Fruit fly (Drosophila melanogaster) whole organism, embryonic: ENCODE data around the gene CG32026.

Experiments used
- Atf3 ChIP-seq: fragments of 200-800 bp; sonication (Bioruptor generic); optimal IDR thresholded peaks from 3 replicates; lab custom pipeline; 2016; ENCODE audit warnings: missing biosample characterization, missing genetic modification characterization
- CG11085 ChIP-seq: fragments of 200-800 bp; sonication (Bioruptor generic); IDR thresholded peaks from 2 replicates; pipeline ENCODE4 v1.3.6; 2022; ENCODE audit warnings: missing biosample characterization, missing genetic modification characterization
- CG1233 ChIP-seq: fragments of 200-800 bp; sonication (Bioruptor generic); optimal IDR thresholded peaks from 4 replicates; lab custom pipeline; 2018; ENCODE audit warnings: missing biosample characterization, mild to moderate bottlenecking, missing genetic modification characterization
- CG12769 ChIP-seq: fragments of 200-800 bp; sonication (Bioruptor generic); optimal IDR thresholded peaks from 2 replicates; lab custom pipeline; 2019; ENCODE audit warnings: missing biosample characterization, mild to moderate bottlenecking, missing genetic modification characterization, moderate library complexity
- CG13624 ChIP-seq: fragments of 200-800 bp; sonication (Bioruptor generic); optimal IDR thresholded peaks from 2 replicates; lab custom pipeline; 2016; ENCODE audit warnings: missing biosample characterization, missing genetic modification characterization
- CG13894 ChIP-seq: fragments of 200-800 bp; sonication (Bioruptor generic); optimal IDR thresholded peaks from 3 replicates; lab custom pipeline; 2018; ENCODE audit warnings: missing biosample characterization, mild to moderate bottlenecking, missing genetic modification characterization, moderate library complexity
- CG15696 ChIP-seq: fragments of 200-800 bp; sonication (Bioruptor generic); optimal IDR thresholded peaks from 2 replicates; lab custom pipeline; 2019; ENCODE audit warnings: missing biosample characterization, mild to moderate bottlenecking, missing genetic modification characterization, moderate library complexity
- CG17612 ChIP-seq: fragments of 200-800 bp; sonication (Bioruptor generic); IDR thresholded peaks from 2 replicates; pipeline ENCODE4 v1.3.6; 2022; ENCODE audit warnings: missing biosample characterization, missing genetic modification characterization
- CG30403 ChIP-seq: fragments of 200-800 bp; sonication (Bioruptor generic); optimal IDR thresholded peaks from 3 replicates; lab custom pipeline; 2016; ENCODE audit warnings: missing biosample characterization, missing genetic modification characterization
- CG4360 ChIP-seq: fragments of 200-800 bp; sonication (Bioruptor generic); IDR thresholded peaks from 2 replicates; pipeline ENCODE4 v1.3.6; 2022; ENCODE audit warnings: missing biosample characterization, missing genetic modification characterization
- CG5245 ChIP-seq: fragments of 200-800 bp; sonication (Bioruptor generic); optimal IDR thresholded peaks from 3 replicates; lab custom pipeline; 2016; ENCODE audit warnings: missing biosample characterization, missing genetic modification characterization
- CG7556 ChIP-seq: fragments of 200-800 bp; sonication (Bioruptor generic); optimal IDR thresholded peaks from 2 replicates; lab custom pipeline; 2017; ENCODE audit warnings: missing biosample characterization, mild to moderate bottlenecking, missing genetic modification characterization
- D ChIP-seq, 2 experiments: fragments of 200-800 bp in 1 of 2; fragments of >200 bp in 1 of 2; sonication (Bioruptor generic) in 1 of 2; optimal IDR thresholded peaks; 2 replicates in 1 of 2; 3 replicates in 1 of 2; lab custom pipeline; 2017; ENCODE audit warnings: mild to moderate bottlenecking in 1 of 2, missing biosample characterization in 1 of 2, missing genetic modification characterization in 1 of 2, missing genetic modification reagents in 1 of 2
- Dek ChIP-seq: fragments of 200-800 bp; sonication (Bioruptor generic); optimal IDR thresholded peaks from 3 replicates; lab custom pipeline; 2019; ENCODE audit warnings: missing biosample characterization, mild to moderate bottlenecking, missing genetic modification characterization, moderate library complexity
- Eip74EF ChIP-seq, 2 experiments: fragments of 200-800 bp in 1 of 2; fragments of >200 bp in 1 of 2; sonication (Bioruptor generic) in 1 of 2; optimal IDR thresholded peaks; 2 replicates each; lab custom pipeline; 2017 to 2019; ENCODE audit warnings: missing biosample characterization in 2 of 2, missing genetic modification characterization in 2 of 2, mild to moderate bottlenecking in 1 of 2, moderate library complexity in 1 of 2
- GATAe ChIP-seq: fragments of 200-800 bp; sonication (Bioruptor generic); conservative IDR thresholded peaks from 2 replicates; pipeline ENCODE4 v1.3.6; 2022; ENCODE audit warnings: missing biosample characterization, missing genetic modification characterization
- Gsc ChIP-seq: fragments of 200-800 bp; sonication (Bioruptor generic); IDR thresholded peaks from 2 replicates; pipeline ENCODE4 v1.3.6; 2022; ENCODE audit warnings: missing biosample characterization, missing genetic modification characterization
- H15 ChIP-seq: fragments of 200-800 bp; sonication (Bioruptor generic); IDR thresholded peaks from 3 replicates; pipeline ENCODE4 v1.3.6; 2022; ENCODE audit warnings: missing biosample characterization, missing genetic modification characterization
- HLH3B ChIP-seq: fragments of 200-800 bp; sonication (Bioruptor generic); IDR thresholded peaks from 2 replicates; pipeline ENCODE4 v1.3.6; 2022; ENCODE audit warnings: missing biosample characterization, missing genetic modification characterization
- Hmr ChIP-seq: fragments of 200-800 bp; sonication (Bioruptor generic); optimal IDR thresholded peaks from 3 replicates; lab custom pipeline; 2017; ENCODE audit warnings: mild to moderate bottlenecking, missing biosample characterization, missing genetic modification reagents, missing genetic modification characterization
- Hmx ChIP-seq: fragments of 200-800 bp; sonication (Bioruptor generic); optimal IDR thresholded peaks from 2 replicates; lab custom pipeline; 2016; ENCODE audit warnings: missing biosample characterization, missing genetic modification characterization
- Lpt ChIP-seq: fragments of >200 bp; optimal IDR thresholded peaks from 2 replicates; lab custom pipeline; 2018; ENCODE audit warnings: missing biosample characterization, missing genetic modification characterization
- MBD-R2 ChIP-seq: fragments of 200-800 bp; sonication (Bioruptor generic); IDR thresholded peaks from 2 replicates; pipeline ENCODE4 v1.3.6; 2022; ENCODE audit warnings: missing biosample characterization, missing genetic modification characterization
- MTF-1 ChIP-seq: fragments of 200-800 bp; sonication (Bioruptor generic); optimal IDR thresholded peaks from 2 replicates; lab custom pipeline; 2018; ENCODE audit warnings: missing biosample characterization, mild to moderate bottlenecking, missing genetic modification characterization, borderline replicate concordance
- Mad ChIP-seq: fragments of 200-800 bp; sonication (Bioruptor generic); optimal IDR thresholded peaks from 2 replicates; lab custom pipeline; 2016; ENCODE audit warnings: missing biosample characterization, missing genetic modification characterization
- Med ChIP-seq: fragments of 200-800 bp; sonication (Bioruptor generic); peaks from one replicate; lab custom pipeline; 2016; ENCODE audit warnings: missing biosample characterization, missing genetic modification characterization, mild to moderate bottlenecking, inconsistent platforms, moderate library complexity
- NK7.1 ChIP-seq: fragments of 200-800 bp; sonication (Bioruptor generic); optimal IDR thresholded peaks from 3 replicates; lab custom pipeline; 2016; ENCODE audit warnings: missing biosample characterization, missing genetic modification characterization
- Nf-YB ChIP-seq: fragments of 200-800 bp; sonication (Bioruptor generic); optimal IDR thresholded peaks from 3 replicates; lab custom pipeline; 2019; ENCODE audit warnings: missing biosample characterization, mild to moderate bottlenecking, missing genetic modification characterization, moderate library complexity
- NfI ChIP-seq: fragments of 200-800 bp; sonication (Bioruptor generic); optimal IDR thresholded peaks from 3 replicates; lab custom pipeline; 2018; ENCODE audit warnings: missing biosample characterization, mild to moderate bottlenecking, missing genetic modification characterization, moderate library complexity
- Stat92E ChIP-seq, 3 experiments: fragments of >200 bp in 2 of 3; fragments of 200-800 bp in 1 of 3; sonication (Bioruptor generic) in 1 of 3; optimal IDR thresholded peaks; 2 replicates each; lab custom pipeline; 2017 to 2019; ENCODE audit warnings: missing biosample characterization in 3 of 3, missing genetic modification characterization in 3 of 3, mild to moderate bottlenecking in 1 of 3, moderate library complexity in 1 of 3
- az2 ChIP-seq: fragments of 200-800 bp; sonication (Bioruptor generic); optimal IDR thresholded peaks from 3 replicates; lab custom pipeline; 2016; ENCODE audit warnings: missing biosample characterization, missing genetic modification characterization
- cato ChIP-seq: fragments of 200-800 bp; sonication (Bioruptor generic); optimal IDR thresholded peaks from 2 replicates; lab custom pipeline; 2016; ENCODE audit warnings: missing biosample characterization, missing genetic modification characterization, borderline replicate concordance
- crp ChIP-seq, 2 experiments: fragments of 200-800 bp; sonication (Bioruptor generic); optimal IDR thresholded peaks; 2 replicates in 1 of 2; 3 replicates in 1 of 2; lab custom pipeline; 2017; ENCODE audit warnings: missing biosample characterization in 2 of 2, missing genetic modification characterization in 2 of 2, mild to moderate bottlenecking in 1 of 2, moderate library complexity in 1 of 2
- dmrt11E ChIP-seq: fragments of 200-800 bp; sonication (Bioruptor generic); optimal IDR thresholded peaks from 3 replicates; lab custom pipeline; 2018; ENCODE audit warnings: missing biosample characterization, mild to moderate bottlenecking, missing genetic modification characterization, moderate library complexity
- dmrt99B ChIP-seq: fragments of 200-800 bp; sonication (Bioruptor generic); optimal IDR thresholded peaks from 2 replicates; lab custom pipeline; 2018; ENCODE audit warnings: missing biosample characterization, mild to moderate bottlenecking, missing genetic modification characterization, moderate library complexity
- fd102C ChIP-seq: fragments of 200-800 bp; sonication (Bioruptor generic); optimal IDR thresholded peaks from 2 replicates; lab custom pipeline; 2018; ENCODE audit warnings: missing biosample characterization, mild to moderate bottlenecking, missing genetic modification characterization, moderate library complexity
- gcm ChIP-seq: fragments of 200-800 bp; sonication (Bioruptor generic); optimal IDR thresholded peaks from 2 replicates; lab custom pipeline; 2019; ENCODE audit warnings: missing biosample characterization, mild to moderate bottlenecking, missing genetic modification characterization, moderate library complexity
- gem ChIP-seq: fragments of 200-800 bp; sonication (Bioruptor generic); optimal IDR thresholded peaks from 2 replicates; lab custom pipeline; 2019; ENCODE audit warnings: missing biosample characterization, mild to moderate bottlenecking, missing genetic modification characterization, moderate library complexity
- lbe ChIP-seq: fragments of 200-800 bp; sonication (Bioruptor generic); optimal IDR thresholded peaks from 2 replicates; lab custom pipeline; 2016; ENCODE audit warnings: missing biosample characterization, mild to moderate bottlenecking, missing genetic modification characterization
- psq ChIP-seq: fragments of 200-800 bp; sonication (Bioruptor generic); optimal IDR thresholded peaks from 2 replicates; lab custom pipeline; 2017; ENCODE audit warnings: missing biosample characterization, missing genetic modification characterization
- rib ChIP-seq: fragments of 200-800 bp; sonication (Bioruptor generic); IDR thresholded peaks from 2 replicates; pipeline ENCODE4 v1.3.6; 2022; ENCODE audit warnings: missing biosample characterization, missing genetic modification characterization
- sc ChIP-seq, 3 experiments: fragments of >200 bp in 2 of 3; fragments of 200-800 bp in 1 of 3; sonication (Bioruptor generic) in 1 of 3; optimal IDR thresholded peaks; 2 replicates in 2 of 3; 3 replicates in 1 of 3; lab custom pipeline; 2017; ENCODE audit warnings: mild to moderate bottlenecking in 1 of 3, missing biosample characterization in 1 of 3, missing genetic modification characterization in 1 of 3, missing genetic modification reagents in 1 of 3
- sens ChIP-seq: fragments of 200-800 bp; sonication (Bioruptor generic); peaks from one replicate; lab custom pipeline; 2016; ENCODE audit warnings: missing biosample characterization, missing genetic modification characterization
- sim ChIP-seq: fragments of 200-800 bp; sonication (Bioruptor generic); IDR thresholded peaks from 2 replicates; pipeline ENCODE4 v1.3.6; 2022; ENCODE audit warnings: missing biosample characterization, missing genetic modification characterization
- usp ChIP-seq: fragments of >200 bp; optimal IDR thresholded peaks from 2 replicates; lab custom pipeline; 2017; ENCODE audit warnings: missing biosample characterization, missing genetic modification characterization
- vnd ChIP-seq: fragments of 200-800 bp; sonication (Bioruptor generic); IDR thresholded peaks from 3 replicates; pipeline ENCODE4 v1.3.6; 2022; ENCODE audit warnings: missing biosample characterization, missing genetic modification characterization; ENCODE audit not compliant: partially characterized antibody
- vvl ChIP-seq: fragments of 200-800 bp; sonication (Bioruptor generic); IDR thresholded peaks from 2 replicates; pipeline ENCODE4 v1.3.6; 2022; ENCODE audit warnings: missing biosample characterization, missing genetic modification characterization
- wdn ChIP-seq: fragments of 200-800 bp; sonication (Bioruptor generic); IDR thresholded peaks from 2 replicates; pipeline ENCODE4 v1.3.6; 2022; ENCODE audit warnings: missing biosample characterization, missing genetic modification characterization
- z ChIP-seq: fragments of 200-800 bp; sonication (Bioruptor generic); IDR thresholded peaks from 3 replicates; pipeline ENCODE4 v1.3.6; 2022; ENCODE audit warnings: missing biosample characterization, missing genetic modification characterization

Gene CG32026

dm6 chr3L:8833467-8833802, 2.8 kb upstream of the CG32026 start (continued):
- TF ChIP-seq CG12769: no peak
- TF ChIP-seq cato (GFP tag; lab: Kevin White, UChicago): no peak
- TF ChIP-seq Stat92E (GFP tag; optimal IDR thresholded peaks at IDR 0.05; lab: Kevin White, UChicago): peak in 1 of 3 experiments; percentile 34
- TF ChIP-seq sc (optimal IDR thresholded peaks at IDR 0.05; lab: Kevin White, UChicago): no peak
- no peak for TF ChIP-seq sc (GFP tag; optimal IDR thresholded peaks at IDR 0.05; lab: Kevin White, UChicago)
- TF ChIP-seq Hmx (GFP tag; lab: Kevin White, UChicago): no peak
- TF ChIP-seq GATAe (GFP tag; lab: Robert Waterston, UW): no peak
- TF ChIP-seq MBD-R2 (GFP tag; lab: Robert Waterston, UW): no peak
- TF ChIP-seq CG17612 (GFP tag; lab: Robert Waterston, UW): no peak
- no peak for TF ChIP-seq CG1233
- peak; percentile 28 for TF ChIP-seq CG13894 (tag; lab: Kevin White, UChicago)
- no peak for TF ChIP-seq CG13624 (GFP tag; lab: Kevin White, UChicago)
- TF ChIP-seq H15: no peak
- peak; percentile 57 for TF ChIP-seq CG4360 (GFP tag; lab: Robert Waterston, UW)
- TF ChIP-seq z: no peak
- no peak for TF ChIP-seq CG11085
- TF ChIP-seq NK7.1 (GFP tag; lab: Kevin White, UChicago): no peak
- TF ChIP-seq Gsc: no peak
- peak; percentile 43 for TF ChIP-seq D (optimal IDR thresholded peaks at IDR 0.05; lab: Kevin White, UChicago)
- TF ChIP-seq D (GFP tag; optimal IDR thresholded peaks at IDR 0.05; lab: Kevin White, UChicago): no peak
- TF ChIP-seq, all 482 proteins: peak for 12

- TF ChIP-seq Lpt (GFP tag; lab: Kevin White, UChicago): no peak
- peak; percentile 10 for TF ChIP-seq gem (tag; lab: Kevin White, UChicago)
- TF ChIP-seq HLH3B: 0 out of 2 replicates have a peak, but pooled peaks have one; percentile 6
- no peak for TF ChIP-seq Eip74EF (GFP tag; optimal IDR thresholded peaks at IDR 0.05; lab: Kevin White, UChicago)
- no peak for TF ChIP-seq usp (GFP tag; lab: Kevin White, UChicago)
- peak; percentile 49 for TF ChIP-seq CG15696 (tag; lab: Kevin White, UChicago)
- no peak for TF ChIP-seq Atf3 (GFP tag; lab: Kevin White, UChicago)
- TF ChIP-seq sim (GFP tag; lab: Robert Waterston, UW): no peak
- no peak for TF ChIP-seq Dek
- no peak for TF ChIP-seq NfI (GFP tag; lab: Kevin White, UChicago)
- no peak for TF ChIP-seq dmrt11E
- no peak for TF ChIP-seq psq (GFP tag; lab: Kevin White, UChicago)
- TF ChIP-seq lbe (GFP tag; lab: Kevin White, UChicago): no peak
- peak; percentile 30 for TF ChIP-seq MTF-1 (GFP tag; lab: Kevin White, UChicago)
- peak; percentile 3 for TF ChIP-seq CG7556 (GFP tag; lab: Kevin White, UChicago)
- no peak for TF ChIP-seq vvl (GFP tag; lab: Robert Waterston, UW)
- TF ChIP-seq Hmr (GFP tag; lab: Kevin White, UChicago): no peak
- no peak for TF ChIP-seq vnd (GFP tag; lab: Robert Waterston, UW)
- TF ChIP-seq Hmx (GFP tag; lab: Kevin White, UChicago): no peak
- no peak for TF ChIP-seq Mad
- peak; percentile 49 for TF ChIP-seq Med (GFP tag; lab: Kevin White, UChicago)
- no peak for TF ChIP-seq CG5245 (GFP tag; lab: Kevin White, UChicago)
- TF ChIP-seq gcm (GFP tag; lab: Kevin White, UChicago): no peak
- TF ChIP-seq fd102C (GFP tag; lab: Kevin White, UChicago): peak; percentile 71
- TF ChIP-seq dmrt99B (tag; lab: Kevin White, UChicago): no peak
- no peak for TF ChIP-seq CG30403
- TF ChIP-seq Nf-YB: no peak
- TF ChIP-seq crp (GFP tag; optimal IDR thresholded peaks at IDR 0.05; lab: Kevin White, UChicago): no peak
- TF ChIP-seq sens (GFP tag; lab: Kevin White, UChicago): peak; percentile 37
- peak; percentile 8 for TF ChIP-seq NK7.1 (GFP tag; lab: Kevin White, UChicago)
- no peak for TF ChIP-seq rib (GFP tag; lab: Robert Waterston, UW)
- no peak for TF ChIP-seq az2 (GFP tag; lab: Kevin White, UChicago)
- no peak for TF ChIP-seq wdn
These were observed 1.8 kb upstream of the CG32026 start for dm6 chr3L:8834486-8834885.
